Fruit fly (Drosophila melanogaster): ENCODE results near the gene CG33928.

Gene CG33928

DNA sequence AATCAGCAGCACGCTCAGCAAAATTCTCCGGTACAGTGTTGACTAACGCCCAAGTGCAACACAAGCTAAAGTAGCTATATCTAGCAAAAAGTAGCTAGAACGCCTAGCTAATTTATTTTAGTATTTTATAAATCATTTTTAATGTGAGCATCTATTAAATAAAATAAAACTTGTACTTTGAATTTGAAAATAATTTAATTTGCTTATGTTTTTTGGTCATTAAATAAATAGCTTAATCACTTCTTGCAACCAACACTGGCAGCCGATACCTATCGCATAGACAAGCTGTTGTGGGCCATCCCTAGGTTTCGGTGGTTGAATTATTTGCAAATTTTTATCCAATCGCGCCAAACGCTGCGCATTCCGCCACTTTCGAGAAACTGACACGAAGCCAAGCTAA, 26.0 kb downstream of the CG33928 start, which contains the start of the genes Polr2J and CG15141 (continued):
- TF ChIP-seq C15 (GFP tag; IDR thresholded peaks at IDR 0.05) (peak; percentile 81; the same call in 2 of the 3 replicates), CG6689 (GFP tag; IDR thresholded peaks at IDR 0.05) (peak; percentile 86), CG13424 (tag; optimal IDR thresholded peaks at IDR 0.05) (peak; percentile 89), zf30C (GFP tag; optimal IDR thresholded peaks at IDR 0.05) (no peak), Adf1 (GFP tag; IDR thresholded peaks at IDR 0.05) (peak; percentile 69), nerfin-2 (GFP tag; IDR thresholded peaks at IDR 0.05; ENCODE audit: partially characterized antibody) (peak; percentile 63), CG18476 (GFP tag; optimal IDR thresholded peaks at IDR 0.05) (peak; percentile 86), kni (GFP tag; optimal IDR thresholded peaks at IDR 0.05) (no peak), Fer1 (GFP tag; optimal IDR thresholded peaks at IDR 0.05) (no peak), Chrac-16 (GFP tag; optimal IDR thresholded peaks at IDR 0.05) (peak; percentile 90), CG1602 (GFP tag; optimal IDR thresholded peaks at IDR 0.05) (peak; percentile 87), Lhr (GFP tag; optimal IDR thresholded peaks at IDR 0.05) (peak; percentile 68), tap (tag; optimal IDR thresholded peaks at IDR 0.05) (no peak), CG34376 (GFP tag; optimal IDR thresholded peaks at IDR 0.05) (peak; percentile 76), MESR4 (GFP tag; optimal IDR thresholded peaks at IDR 0.05) (peak; percentile 23), dm (GFP tag; optimal IDR thresholded peaks at IDR 0.05) (peak; percentile 69), tll (GFP tag; optimal IDR thresholded peaks at IDR 0.05) (peak in 1 of 2 experiments; percentile 44), CG13287 (GFP tag; IDR thresholded peaks at IDR 0.05; ENCODE audit: partially characterized antibody) (peak; percentile 93), croc (GFP tag; conservative IDR thresholded peaks at IDR 0.05) (peak; percentile 75), Side (GFP tag; optimal IDR thresholded peaks at IDR 0.05) (no peak), vfl (GFP tag; optimal IDR thresholded peaks at IDR 0.05) (peak; percentile 66), HmgD (GFP tag; optimal IDR thresholded peaks at IDR 0.05) (no peak), Hand (GFP tag; optimal IDR thresholded peaks at IDR 0.05) (no peak), slou (GFP tag; optimal IDR thresholded peaks at IDR 0.05) (peak; percentile 82), Taf1 (GFP tag; IDR thresholded peaks at IDR 0.05) (peak; percentile 74), Sox100B (GFP tag; optimal IDR thresholded peaks at IDR 0.05) (peak; percentile 81), CG4282 (GFP tag; optimal IDR thresholded peaks at IDR 0.05) (no peak), corto (GFP tag; optimal IDR thresholded peaks at IDR 0.05) (peak; percentile 25), insv (GFP tag; optimal IDR thresholded peaks at IDR 0.05) (peak in 1 of 2 experiments; percentile 49), Hr39 (optimal IDR thresholded peaks at IDR 0.05) (no peak), jumu (GFP tag; optimal IDR thresholded peaks at IDR 0.05) (peak; percentile 73), CG4360 (GFP tag; IDR thresholded peaks at IDR 0.05) (no peak), Oli (tag; optimal IDR thresholded peaks at IDR 0.05) (peak; percentile 80), hkb (optimal IDR thresholded peaks at IDR 0.05) (peak; percentile 65), hkb (GFP tag; IDR thresholded peaks at IDR 0.05) (peak; percentile 81), twi (tag; optimal IDR thresholded peaks at IDR 0.05) (no peak), cwo (GFP tag; optimal IDR thresholded peaks at IDR 0.05) (peak; percentile 53), Ptx1 (GFP tag; IDR thresholded peaks at IDR 0.05) (peak; percentile 95), H15 (GFP tag; IDR thresholded peaks at IDR 0.05) (peak; percentile 88), CG5245 (GFP tag; optimal IDR thresholded peaks at IDR 0.05) (peak; percentile 45), CG31224 (GFP tag; IDR thresholded peaks at IDR 0.05) (peak; percentile 73), ttk (GFP tag; IDR thresholded peaks at IDR 0.05) (peak; percentile 88), CG18262 (tag; optimal IDR thresholded peaks at IDR 0.05) (no peak), CG10431 (GFP tag; optimal IDR thresholded peaks at IDR 0.05) (no peak), Max (GFP tag; optimal IDR thresholded peaks at IDR 0.05) (peak; percentile 88), Deaf1 (tag; optimal IDR thresholded peaks at IDR 0.05) (no peak), gfzf (GFP tag; optimal IDR thresholded peaks at IDR 0.05) (no peak), Lpt (GFP tag; optimal IDR thresholded peaks at IDR 0.05) (no peak), da (GFP tag; optimal IDR thresholded peaks at IDR 0.05) (peak; percentile 52), CG3847 (GFP tag; IDR thresholded peaks at IDR 0.05) (peak; percentile 94), CG12219 (GFP tag; optimal IDR thresholded peaks at IDR 0.05) (peak; percentile 8), slbo (GFP tag; IDR thresholded peaks at IDR 0.05) (peak; percentile 94)
